Fruit fly (Drosophila melanogaster): ENCODE results near the gene eRF1.

Gene eRF1

dm6 chr3L:20397770-20398169, 49.6 kb downstream of the eRF1 start (continued):
- TF ChIP-seq CG10366 (GFP tag; IDR thresholded peaks at IDR 0.05): no peak
- TF ChIP-seq CG15073 (GFP tag; optimal IDR thresholded peaks at IDR 0.05): no peak
- no peak for TF ChIP-seq Ravus (GFP tag; IDR thresholded peaks at IDR 0.05)
- TF ChIP-seq Dfd (GFP tag; optimal IDR thresholded peaks at IDR 0.05): no peak
- TF ChIP-seq Meics (GFP tag; optimal IDR thresholded peaks at IDR 0.05): peak; percentile 54
- TF ChIP-seq CG5953 (GFP tag; IDR thresholded peaks at IDR 0.05): no peak
- TF ChIP-seq croc (GFP tag; conservative IDR thresholded peaks at IDR 0.05): no peak
- no peak for TF ChIP-seq CG3065 (GFP tag; optimal IDR thresholded peaks at IDR 0.05)
- no peak for TF ChIP-seq mld (GFP tag; IDR thresholded peaks at IDR 0.05; ENCODE audit: partially characterized antibody)
- 0 out of 3 replicates have a peak, but pooled peaks have one; percentile 4 for TF ChIP-seq ase (GFP tag; IDR thresholded peaks at IDR 0.05)
- no peak for TF ChIP-seq h (optimal IDR thresholded peaks at IDR 0.05)
- no peak for TF ChIP-seq Nf-YC (tag; optimal IDR thresholded peaks at IDR 0.05)
- TF ChIP-seq sima (GFP tag; optimal IDR thresholded peaks at IDR 0.05): no peak
- TF ChIP-seq Fer2 (tag; optimal IDR thresholded peaks at IDR 0.05): no peak
- TF ChIP-seq H15 (GFP tag; IDR thresholded peaks at IDR 0.05): no peak
- no peak for TF ChIP-seq esg (GFP tag; conservative IDR thresholded peaks at IDR 0.05)
- no peak for TF ChIP-seq CG8290 (GFP tag; optimal IDR thresholded peaks at IDR 0.05)
- no peak for TF ChIP-seq CG8290 (tag; optimal IDR thresholded peaks at IDR 0.05)
- TF ChIP-seq fd3F (GFP tag; optimal IDR thresholded peaks at IDR 0.05): no peak
- TF ChIP-seq CG6175 (GFP tag; IDR thresholded peaks at IDR 0.05): peak; percentile 64; the same call in 1 of the 3 replicates
- TF ChIP-seq CG5180 (GFP tag; optimal IDR thresholded peaks at IDR 0.05): no peak
- TF ChIP-seq Atf6 (GFP tag; IDR thresholded peaks at IDR 0.05): no peak
- no peak for TF ChIP-seq CG10565 (GFP tag; optimal IDR thresholded peaks at IDR 0.05)
- TF ChIP-seq CG30431 (GFP tag; optimal IDR thresholded peaks at IDR 0.05): no peak
- no peak for TF ChIP-seq gfzf (GFP tag; optimal IDR thresholded peaks at IDR 0.05)
- TF ChIP-seq CG13123 (GFP tag; optimal IDR thresholded peaks at IDR 0.05): no peak
- no peak for TF ChIP-seq CG17829 (tag; optimal IDR thresholded peaks at IDR 0.05)
- no peak for TF ChIP-seq slbo (GFP tag; IDR thresholded peaks at IDR 0.05)
- TF ChIP-seq unc-4 (GFP tag; IDR thresholded peaks at IDR 0.05; ENCODE audit: partially characterized antibody): peak; percentile 35; the same call in 1 of the 2 replicates
- TF ChIP-seq NC2α (GFP tag; optimal IDR thresholded peaks at IDR 0.05): no peak
- TF ChIP-seq sc (optimal IDR thresholded peaks at IDR 0.05): no peak
- TF ChIP-seq sc (GFP tag; optimal IDR thresholded peaks at IDR 0.05): no peak
- TF ChIP-seq lov (optimal IDR thresholded peaks at IDR 0.05): no peak
- TF ChIP-seq lov (GFP tag; IDR thresholded peaks at IDR 0.05): no peak
- TF ChIP-seq NFAT (GFP tag; IDR thresholded peaks at IDR 0.05): no peak
- no peak for TF ChIP-seq CG32532 (GFP tag; IDR thresholded peaks at IDR 0.05)
- no peak for TF ChIP-seq CG8089 (GFP tag; optimal IDR thresholded peaks at IDR 0.05)
- no peak for TF ChIP-seq HHEX (GFP tag; optimal IDR thresholded peaks at IDR 0.05)
- no peak for TF ChIP-seq Sry-β (GFP tag; optimal IDR thresholded peaks at IDR 0.05)
- TF ChIP-seq CG7271 (tag; optimal IDR thresholded peaks at IDR 0.05): no peak
- TF ChIP-seq gro (GFP tag; optimal IDR thresholded peaks at IDR 0.05): no peak
- peak; percentile 54; the same call in 1 of the 3 replicates for TF ChIP-seq z (GFP tag; IDR thresholded peaks at IDR 0.05)
- TF ChIP-seq vvl (GFP tag; IDR thresholded peaks at IDR 0.05): no peak
- no peak for TF ChIP-seq ftz-f1 (GFP tag; optimal IDR thresholded peaks at IDR 0.05)
- no peak for TF ChIP-seq pho (GFP tag; optimal IDR thresholded peaks at IDR 0.05)
- TF ChIP-seq CG4360 (GFP tag; IDR thresholded peaks at IDR 0.05): no peak
- TF ChIP-seq CG31388 (GFP tag; optimal IDR thresholded peaks at IDR 0.05): no peak
- no peak for TF ChIP-seq kay (GFP tag; optimal IDR thresholded peaks at IDR 0.05)
- no peak for TF ChIP-seq CG7839 (tag; optimal IDR thresholded peaks at IDR 0.05)
- TF ChIP-seq CG17328 (GFP tag; IDR thresholded peaks at IDR 0.05): no peak
- no peak for TF ChIP-seq Dek (tag; optimal IDR thresholded peaks at IDR 0.05)
- no peak for TF ChIP-seq D19B (GFP tag; optimal IDR thresholded peaks at IDR 0.05)
- TF ChIP-seq zen2 (GFP tag; IDR thresholded peaks at IDR 0.05; ENCODE audit: partially characterized antibody): peak; percentile 50; the same call in 1 of the 3 replicates
- no peak for TF ChIP-seq CG31224 (GFP tag; IDR thresholded peaks at IDR 0.05)

All from whole organism, embryonic.